Worm (Caenorhabditis elegans): ENCODE data around the gene nspg-10.

Gene nspg-10

ce11 chrIV:4650624-4651094, 45.1 kb downstream of the nspg-10 start, which contains the start of gene ubc-9 (continued):
- TF ChIP-seq lin-15B (tag; optimal IDR thresholded peaks at IDR 0.05): peak; percentile 73
- peak; percentile 71 for TF ChIP-seq pha-4 (tag; optimal IDR thresholded peaks at IDR 0.05)
- TF ChIP-seq jun-1 (tag; optimal IDR thresholded peaks at IDR 0.05): peak; percentile 37
- no peak for TF ChIP-seq ceh-9 (tag; optimal IDR thresholded peaks at IDR 0.05)

- TF ChIP-seq fkh-10 (GFP tag; optimal IDR thresholded peaks at IDR 0.05): no peak
- TF ChIP-seq fos-1 (tag; optimal IDR thresholded peaks at IDR 0.05): no peak
- TF ChIP-seq nhr-237 (tag; optimal IDR thresholded peaks at IDR 0.05): no peak
- TF ChIP-seq ama-1 (optimal IDR thresholded peaks at IDR 0.05): peak; percentile 78
Observed at ce11 chrIV:4652365-4652844, 46.8 kb downstream of the nspg-10 start, which contains the start of gene F29B9.5. F29B9.5 (plus strand) TSS chrIV:4652415.

ce11 chrIV:4652962-4653361, 47.4 kb downstream of the nspg-10 start, which contains the start of gene psr-1:
psr-1 (plus strand) TSS chrIV:4653262.
- no peak for TF ChIP-seq pha-4 (tag; optimal IDR thresholded peaks at IDR 0.05)
- TF ChIP-seq hmg-11 (tag; optimal IDR thresholded peaks at IDR 0.05): no peak
- TF ChIP-seq nfya-1 (tag; optimal IDR thresholded peaks at IDR 0.05; ENCODE audit: insufficient read depth): no peak
- no peak for TF ChIP-seq zag-1 (tag; optimal IDR thresholded peaks at IDR 0.05)

- TF ChIP-seq tbx-2 (tag; optimal IDR thresholded peaks at IDR 0.05): no peak
Observed at ce11 chrIV:4653708-4654107, 48.1 kb downstream of the nspg-10 start.

ce11 chrIV:4655979-4656378, 50.4 kb downstream of the nspg-10 start:
- TF ChIP-seq lin-39 (tag; optimal IDR thresholded peaks at IDR 0.05) (peak; percentile 10), fos-1 (tag; optimal IDR thresholded peaks at IDR 0.05) (no peak)

ce11 chrIV:4656380-4656779, 50.8 kb downstream of the nspg-10 start:
- TF ChIP-seq mml-1 (tag; optimal IDR thresholded peaks at IDR 0.05) (no peak), fos-1 (tag; optimal IDR thresholded peaks at IDR 0.05) (no peak)
